Worm (Caenorhabditis elegans) whole organism, L4/young adult: Measurements from ENCODE around the gene C05D10.4.
A peak's percentile ranks its signal among the peaks of the same experiment; 100 is the strongest.

Source experiments
- W03F9.2 ChIP-seq: fragments of 150-350 bp; optimal IDR thresholded peaks from 2 replicates; lab custom pipeline; 2014; ENCODE audit warnings: missing biosample characterization, missing genetic modification characterization
- dao-5 ChIP-seq: sonication (generic microtip); optimal IDR thresholded peaks from 2 replicates; lab custom pipeline; 2016; ENCODE audit warnings: missing genotype, missing genetic modification characterization, moderate library complexity, missing compliant biosample characterization
- him-1 ChIP-seq: sonication (generic microtip); optimal IDR thresholded peaks from 2 replicates; lab custom pipeline; 2016; ENCODE audit warnings: missing genotype, missing genetic modification reagents, missing genetic modification characterization, missing compliant biosample characterization

C05D10.4 gene

ce11 chrIII:6136178-6136577, 33.5 kb upstream of the C05D10.4 start, which contains the start of gene mvk-1:
TSS of gene mvk-1 (minus strand) at chrIII:6136278.
- TF ChIP-seq him-1: no peak
- no peak for TF ChIP-seq W03F9.2 (tag; lab: Kevin White, UChicago)
- no peak for TF ChIP-seq dao-5 (tag; lab: Kevin White, UChicago)

- TF ChIP-seq dao-5 (tag; lab: Kevin White, UChicago) (no peak), him-1 (peak; percentile 30)
These were observed 32.5 kb upstream of the C05D10.4 start for ce11 chrIII:6135211-6135610.

ce11 chrIII:6134111-6134510, 31.4 kb upstream of the C05D10.4 start:
- TF ChIP-seq W03F9.2 (tag; lab: Kevin White, UChicago) (no peak), him-1 (no peak), dao-5 (tag; lab: Kevin White, UChicago) (no peak)

- peak; percentile 80 for TF ChIP-seq him-1
These were observed 30.7 kb upstream of the C05D10.4 start for ce11 chrIII:6133389-6133789.

- TF ChIP-seq dao-5 (tag; lab: Kevin White, UChicago) (no peak), him-1 (no peak), W03F9.2 (tag; lab: Kevin White, UChicago) (no peak)
These were observed 29.4 kb upstream of the C05D10.4 start for ce11 chrIII:6132068-6132467.

- TF ChIP-seq W03F9.2 (tag; lab: Kevin White, UChicago) (no peak), dao-5 (tag; lab: Kevin White, UChicago) (no peak), him-1 (no peak)
These were observed 21.0 kb upstream of the C05D10.4 start for ce11 chrIII:6123647-6124046.

- TF ChIP-seq him-1: no peak
- no peak for TF ChIP-seq dao-5 (tag; lab: Kevin White, UChicago)
- TF ChIP-seq W03F9.2 (tag; lab: Kevin White, UChicago): no peak
These were observed 18.3 kb upstream of the C05D10.4 start for ce11 chrIII:6120990-6121389.

ce11 chrIII:6118320-6118719, 15.7 kb upstream of the C05D10.4 start, which contains the start of gene kin-18:
TSS of gene kin-18 (plus strand) at chrIII:6118620.
- TF ChIP-seq W03F9.2 (tag; lab: Kevin White, UChicago): no peak
- TF ChIP-seq him-1: no peak
- TF ChIP-seq dao-5 (tag; lab: Kevin White, UChicago): no peak

- TF ChIP-seq him-1 (no peak), dao-5 (tag; lab: Kevin White, UChicago) (no peak), W03F9.2 (tag; lab: Kevin White, UChicago) (no peak)
These were observed 14.3 kb upstream of the C05D10.4 start for ce11 chrIII:6116981-6117380.

- TF ChIP-seq him-1 (no peak), dao-5 (tag; lab: Kevin White, UChicago) (no peak), W03F9.2 (tag; lab: Kevin White, UChicago) (peak; percentile 36)
These were observed 13.7 kb upstream of the C05D10.4 start, which contains the start of gene nmt-1 for ce11 chrIII:6116281-6116886. TSS of gene nmt-1 (minus strand) at chrIII:6116331.

- no peak for TF ChIP-seq dao-5 (tag; lab: Kevin White, UChicago)
- TF ChIP-seq him-1: no peak
- no peak for TF ChIP-seq W03F9.2 (tag; lab: Kevin White, UChicago)
These were observed 7.5 kb upstream of the C05D10.4 start for ce11 chrIII:6110187-6110586.

- TF ChIP-seq dao-5 (tag; lab: Kevin White, UChicago) (no peak), him-1 (no peak), W03F9.2 (tag; lab: Kevin White, UChicago) (no peak)
These were observed 3.2 kb upstream of the C05D10.4 start for ce11 chrIII:6105897-6106296.

- TF ChIP-seq him-1 (no peak), W03F9.2 (tag; lab: Kevin White, UChicago) (no peak), dao-5 (tag; lab: Kevin White, UChicago) (no peak)
These were observed 7.0 kb downstream of the C05D10.4 start for ce11 chrIII:6095654-6096053.

- TF ChIP-seq dao-5 (tag; lab: Kevin White, UChicago) (no peak), him-1 (no peak)
These were observed 14.8 kb downstream of the C05D10.4 start, which contains the start of gene wht-1 for ce11 chrIII:6087705-6088359. TSS of gene wht-1 (minus strand) at chrIII:6087755.

ce11 chrIII:6085311-6085710, 17.4 kb downstream of the C05D10.4 start:
- no peak for TF ChIP-seq dao-5 (tag; lab: Kevin White, UChicago)
- no peak for TF ChIP-seq him-1
- TF ChIP-seq W03F9.2 (tag; lab: Kevin White, UChicago): no peak
